Fruit fly (Drosophila melanogaster) whole organism, embryonic: ENCODE data around the gene Jhbp5.
A peak's percentile ranks its signal among the peaks of the same experiment; 100 is the strongest.

Source experiments
- CG11247 ChIP-seq: fragments of 200-800 bp; sonication (Bioruptor generic); IDR thresholded peaks from 2 replicates; pipeline ENCODE4 v1.3.6; 2022; ENCODE audit warnings: missing biosample characterization, missing genetic modification characterization
- CG13894 ChIP-seq: fragments of 200-800 bp; sonication (Bioruptor generic); optimal IDR thresholded peaks from 3 replicates; lab custom pipeline; 2018; ENCODE audit warnings: missing biosample characterization, mild to moderate bottlenecking, missing genetic modification characterization, moderate library complexity
- CG14014 ChIP-seq: fragments of 200-800 bp; sonication (Bioruptor generic); IDR thresholded peaks from 2 replicates; pipeline ENCODE4 v1.3.6; 2022; ENCODE audit warnings: missing biosample characterization, missing genetic modification characterization
- CG14860 ChIP-seq: fragments of 200-800 bp; sonication (Bioruptor generic); IDR thresholded peaks from 3 replicates; pipeline ENCODE4 v1.3.6; 2022; ENCODE audit warnings: missing biosample characterization, missing genetic modification characterization; ENCODE audit not compliant: partially characterized antibody
- CG14965 ChIP-seq: fragments of 200-800 bp; sonication (Bioruptor generic); optimal IDR thresholded peaks from 2 replicates; lab custom pipeline; 2016; ENCODE audit warnings: missing biosample characterization, missing genetic modification characterization, borderline replicate concordance
- CG17361 ChIP-seq: fragments of 200-800 bp; sonication (Bioruptor generic); IDR thresholded peaks from 3 replicates; pipeline ENCODE4 v1.3.6; 2022; ENCODE audit warnings: missing biosample characterization, missing genetic modification characterization
- CG18011 ChIP-seq: fragments of 200-800 bp; sonication (Bioruptor generic); optimal IDR thresholded peaks from 2 replicates; lab custom pipeline; 2017; ENCODE audit warnings: missing biosample characterization, missing genetic modification characterization, mild to moderate bottlenecking, moderate library complexity, missing genotype
- CG18599 ChIP-seq: fragments of 200-800 bp; sonication (Bioruptor generic); optimal IDR thresholded peaks from 3 replicates; lab custom pipeline; 2017; ENCODE audit warnings: missing biosample characterization, missing genetic modification characterization, mild to moderate bottlenecking, moderate library complexity, missing genetic modification reagents
- CG32767 ChIP-seq: fragments of 200-800 bp; sonication (Bioruptor generic); IDR thresholded peaks from 2 replicates; pipeline ENCODE4 v1.3.6; 2022; ENCODE audit warnings: missing biosample characterization, missing genetic modification characterization
- CG3407 ChIP-seq: fragments of 200-800 bp; sonication (Bioruptor generic); optimal IDR thresholded peaks from 2 replicates; lab custom pipeline; 2018; ENCODE audit warnings: missing biosample characterization, mild to moderate bottlenecking, missing genetic modification characterization
- CG4730 ChIP-seq: fragments of 200-800 bp; sonication (Bioruptor generic); IDR thresholded peaks from 2 replicates; pipeline ENCODE4 v1.3.6; 2022; ENCODE audit warnings: missing biosample characterization, missing genetic modification characterization
- CG4820 ChIP-seq: fragments of 200-800 bp; sonication (Bioruptor generic); optimal IDR thresholded peaks from 3 replicates; lab custom pipeline; 2016; ENCODE audit warnings: missing biosample characterization, missing genetic modification characterization
- CG5245 ChIP-seq: fragments of 200-800 bp; sonication (Bioruptor generic); optimal IDR thresholded peaks from 3 replicates; lab custom pipeline; 2016; ENCODE audit warnings: missing biosample characterization, missing genetic modification characterization
- CG6175 ChIP-seq: fragments of 200-800 bp; sonication (Bioruptor generic); IDR thresholded peaks from 3 replicates; pipeline ENCODE4 v1.3.6; 2022; ENCODE audit warnings: missing biosample characterization, missing genetic modification characterization
- D19A ChIP-seq: fragments of 200-800 bp; optimal IDR thresholded peaks from 3 replicates; lab custom pipeline; 2019; ENCODE audit warnings: missing biosample characterization, mild to moderate bottlenecking, missing genetic modification characterization, moderate library complexity
- Deaf1 ChIP-seq: fragments of 200-800 bp; optimal IDR thresholded peaks from 3 replicates; lab custom pipeline; 2019; ENCODE audit warnings: missing biosample characterization, mild to moderate bottlenecking, missing genetic modification characterization, moderate library complexity
- Doc2 ChIP-seq: fragments of 200-800 bp; sonication (Bioruptor generic); IDR thresholded peaks from 2 replicates; pipeline ENCODE4 v1.3.6; 2022; ENCODE audit warnings: missing biosample characterization, missing genetic modification characterization
- Drgx ChIP-seq: fragments of 200-800 bp; sonication (Bioruptor generic); IDR thresholded peaks from 2 replicates; pipeline ENCODE4 v1.3.6; 2022; ENCODE audit warnings: missing biosample characterization, missing genetic modification characterization
- E2f1 ChIP-seq: fragments of 200-800 bp; sonication (Bioruptor generic); IDR thresholded peaks from 2 replicates; pipeline ENCODE4 v1.3.6; 2022; ENCODE audit warnings: missing biosample characterization, missing genetic modification characterization
- HHEX ChIP-seq: fragments of 200-800 bp; sonication (Bioruptor generic); optimal IDR thresholded peaks from 3 replicates; lab custom pipeline; 2017; ENCODE audit warnings: missing biosample characterization, mild to moderate bottlenecking, missing genetic modification characterization, missing genetic modification reagents
- Hr3 ChIP-seq: fragments of 200-800 bp; sonication (Bioruptor generic); optimal IDR thresholded peaks from 3 replicates; lab custom pipeline; 2016; ENCODE audit warnings: missing biosample characterization, missing genetic modification characterization
- Hr78 ChIP-seq, 2 experiments: fragments of 200-800 bp in 1 of 2; fragments of >200 bp in 1 of 2; sonication (Bioruptor generic) in 1 of 2; optimal IDR thresholded peaks; 2 replicates each; lab custom pipeline; 2017 to 2019; ENCODE audit warnings: missing biosample characterization in 2 of 2, missing genetic modification characterization in 2 of 2, mild to moderate bottlenecking in 1 of 2, moderate library complexity in 1 of 2
- Jarid2 ChIP-seq: fragments of 200-800 bp; sonication (Bioruptor generic); optimal IDR thresholded peaks from 3 replicates; lab custom pipeline; 2017; ENCODE audit warnings: mild to moderate bottlenecking, missing biosample characterization, missing genetic modification reagents, missing genetic modification characterization
- Max ChIP-seq: fragments of 200-800 bp; sonication (Bioruptor generic); optimal IDR thresholded peaks from 2 replicates; lab custom pipeline; 2016; ENCODE audit warnings: missing biosample characterization, mild to moderate bottlenecking, missing genetic modification characterization
- Mes4 ChIP-seq: fragments of 200-800 bp; sonication (Bioruptor generic); optimal IDR thresholded peaks from 2 replicates; lab custom pipeline; 2016; ENCODE audit warnings: missing biosample characterization, missing genetic modification characterization
- Myb ChIP-seq: fragments of 200-800 bp; sonication (Bioruptor generic); optimal IDR thresholded peaks from 2 replicates; lab custom pipeline; 2016; ENCODE audit warnings: missing biosample characterization, missing genetic modification characterization
- NFAT ChIP-seq: fragments of 200-800 bp; sonication (Bioruptor generic); IDR thresholded peaks from 2 replicates; pipeline ENCODE4 v1.3.6; 2022; ENCODE audit warnings: missing biosample characterization, missing genetic modification characterization
- PHDP ChIP-seq: fragments of 200-800 bp; sonication (Bioruptor generic); optimal IDR thresholded peaks from 3 replicates; lab custom pipeline; 2018; ENCODE audit warnings: missing biosample characterization, mild to moderate bottlenecking, missing genetic modification characterization, moderate library complexity
- Pdp1 ChIP-seq, 2 experiments: fragments of 200-800 bp; sonication (Bioruptor generic); optimal IDR thresholded peaks; 3 replicates each; lab custom pipeline; 2016; ENCODE audit warnings: missing biosample characterization in 2 of 2, missing genetic modification characterization in 2 of 2, mild to moderate bottlenecking in 1 of 2, moderate library complexity in 1 of 2
- Ptx1 ChIP-seq: fragments of 200-800 bp; sonication (Bioruptor generic); IDR thresholded peaks from 2 replicates; pipeline ENCODE4 v1.3.6; 2022; ENCODE audit warnings: missing biosample characterization, missing genetic modification characterization
- Ravus ChIP-seq: fragments of 200-800 bp; sonication (Bioruptor generic); IDR thresholded peaks from 2 replicates; pipeline ENCODE4 v1.3.6; 2022; ENCODE audit warnings: missing biosample characterization, missing genetic modification characterization
- ac ChIP-seq: fragments of 200-800 bp; sonication (Bioruptor generic); optimal IDR thresholded peaks from 3 replicates; lab custom pipeline; 2017; ENCODE audit warnings: missing biosample characterization, mild to moderate bottlenecking, missing genetic modification characterization
- ato ChIP-seq: fragments of 200-800 bp; sonication (Bioruptor generic); IDR thresholded peaks from 2 replicates; pipeline ENCODE4 v1.3.6; 2022; ENCODE audit warnings: missing biosample characterization, missing genetic modification characterization; ENCODE audit not compliant: partially characterized antibody
- dimm ChIP-seq: fragments of 200-800 bp; sonication (Bioruptor generic); IDR thresholded peaks from 2 replicates; pipeline ENCODE4 v1.3.6; 2022; ENCODE audit warnings: missing biosample characterization, missing genetic modification characterization
- dysf ChIP-seq: fragments of 200-800 bp; sonication (Bioruptor generic); IDR thresholded peaks from 3 replicates; pipeline ENCODE4 v1.3.6; 2022; ENCODE audit warnings: missing biosample characterization, missing genetic modification characterization
- fu2 ChIP-seq: fragments of 200-800 bp; sonication (Bioruptor generic); optimal IDR thresholded peaks from 2 replicates; lab custom pipeline; 2016; ENCODE audit warnings: missing biosample characterization, missing genetic modification characterization
- hbn ChIP-seq: fragments of 200-800 bp; sonication (Bioruptor generic); IDR thresholded peaks from 2 replicates; pipeline ENCODE4 v1.3.6; 2022; ENCODE audit warnings: missing biosample characterization, missing genetic modification characterization; ENCODE audit not compliant: partially characterized antibody
- inv ChIP-seq: fragments of 200-800 bp; sonication (Bioruptor generic); IDR thresholded peaks from 2 replicates; pipeline ENCODE4 v1.3.6; 2022; ENCODE audit warnings: missing biosample characterization, missing genetic modification characterization; ENCODE audit not compliant: partially characterized antibody
- nom ChIP-seq: fragments of 200-800 bp; sonication (Bioruptor generic); optimal IDR thresholded peaks from 2 replicates; lab custom pipeline; 2017; ENCODE audit warnings: missing biosample characterization, missing genetic modification characterization, mild to moderate bottlenecking, moderate library complexity, missing genetic modification reagents
- seq ChIP-seq: fragments of 200-800 bp; sonication (Bioruptor generic); IDR thresholded peaks from 2 replicates; pipeline ENCODE4 v1.3.6; 2022; ENCODE audit warnings: missing biosample characterization, missing genetic modification characterization
- usp ChIP-seq: fragments of >200 bp; optimal IDR thresholded peaks from 2 replicates; lab custom pipeline; 2017; ENCODE audit warnings: missing biosample characterization, missing genetic modification characterization

Gene Jhbp5

dm6 chr3R:16005943-16006342 is 40.0 kb downstream of the Jhbp5 start (continued):
- TF ChIP-seq CG13894 (no peak), CG6175 (GFP tag; lab: Robert Waterston, UW) (no peak), D19A (tag; lab: Kevin White, UChicago) (peak; percentile 8), CG11247 (GFP tag; lab: Robert Waterston, UW) (no peak), CG4820 (GFP tag; lab: Kevin White, UChicago) (no peak), hbn (GFP tag; lab: Robert Waterston, UW) (no peak), nom (GFP tag; lab: Kevin White, UChicago) (no peak), Hr78 (GFP tag; optimal IDR thresholded peaks at IDR 0.05; lab: Kevin White, UChicago) (no peak), CG14014 (GFP tag; lab: Robert Waterston, UW) (no peak; the same call in 1 of the 2 replicates), dysf (GFP tag; lab: Robert Waterston, UW) (no peak), CG32767 (GFP tag; lab: Robert Waterston, UW) (no peak), Mes4 (GFP tag; lab: Kevin White, UChicago) (no peak), Hr3 (GFP tag; lab: Kevin White, UChicago) (no peak), Myb (GFP tag; lab: Kevin White, UChicago) (no peak), Doc2 (GFP tag; lab: Robert Waterston, UW) (no peak), dimm (GFP tag; lab: Robert Waterston, UW) (no peak), ato (GFP tag; lab: Robert Waterston, UW) (no peak), CG5245 (GFP tag; lab: Kevin White, UChicago) (no peak), ac (peak; percentile 8), CG18599 (GFP tag; lab: Kevin White, UChicago) (peak; percentile 26), Ravus (GFP tag; lab: Robert Waterston, UW) (no peak), CG14965 (no peak), NFAT (no peak), CG18011 (GFP tag; lab: Kevin White, UChicago) (no peak), E2f1 (GFP tag; lab: Robert Waterston, UW) (no peak), Ptx1 (GFP tag; lab: Robert Waterston, UW) (no peak), inv (GFP tag; lab: Robert Waterston, UW) (no peak), seq (GFP tag; lab: Robert Waterston, UW) (no peak), usp (GFP tag; lab: Kevin White, UChicago) (no peak), Drgx (GFP tag; lab: Robert Waterston, UW) (no peak), Pdp1 (GFP tag; optimal IDR thresholded peaks at IDR 0.05; lab: Kevin White, UChicago) (peak in 1 of 2 experiments; percentile 63), PHDP (tag; lab: Kevin White, UChicago) (peak; percentile 63), CG3407 (peak; percentile 49), Jarid2 (no peak), CG14860 (GFP tag; lab: Robert Waterston, UW) (no peak), HHEX (peak; percentile 56), Max (GFP tag; lab: Kevin White, UChicago) (no peak), fu2 (no peak), CG4730 (GFP tag; lab: Robert Waterston, UW) (no peak), CG17361 (GFP tag; lab: Robert Waterston, UW) (no peak), Deaf1 (tag; lab: Kevin White, UChicago) (no peak)
